Worm (Caenorhabditis elegans): ENCODE results near the gene bath-44.

ce11 chrII:7358489-7358943, 36.2 kb upstream of the bath-44 start, which contains the start of gene insc-1:
- TF ChIP-seq ama-1 (optimal IDR thresholded peaks at IDR 0.05) (no peak), ztf-11 (tag; optimal IDR thresholded peaks at IDR 0.05) (no peak), nhr-25 (tag; optimal IDR thresholded peaks at IDR 0.05) (no peak)
